Fruit fly (Drosophila melanogaster): ENCODE measurements around the gene MFS10.

The MFS10 gene

dm6 chrX:13099919-13100318 is 28.9 kb upstream of the MFS10 start (continued):
- TF ChIP-seq C15 (GFP tag; IDR thresholded peaks at IDR 0.05): no peak
- TF ChIP-seq CG31441 (GFP tag; IDR thresholded peaks at IDR 0.05): peak; percentile 81
- peak; percentile 79 for TF ChIP-seq ara (GFP tag; IDR thresholded peaks at IDR 0.05)
- peak; percentile 55 for TF ChIP-seq CG12942 (GFP tag; optimal IDR thresholded peaks at IDR 0.05)
- peak; percentile 24 for TF ChIP-seq ftz-f1 (GFP tag; optimal IDR thresholded peaks at IDR 0.05)
- no peak for TF ChIP-seq Sin3A (optimal IDR thresholded peaks at IDR 0.05)
- TF ChIP-seq fu2 (GFP tag; optimal IDR thresholded peaks at IDR 0.05): no peak
- TF ChIP-seq CG11504 (tag; optimal IDR thresholded peaks at IDR 0.05): peak; percentile 84
- peak; percentile 32 for TF ChIP-seq corto (GFP tag; optimal IDR thresholded peaks at IDR 0.05)
- TF ChIP-seq repo (GFP tag; optimal IDR thresholded peaks at IDR 0.05): no peak
- no peak for TF ChIP-seq pita (GFP tag; optimal IDR thresholded peaks at IDR 0.05)
- peak; percentile 13 for TF ChIP-seq Dip3 (GFP tag; optimal IDR thresholded peaks at IDR 0.05)
- no peak for TF ChIP-seq ems (GFP tag; optimal IDR thresholded peaks at IDR 0.05)
- peak; percentile 61; the same call in 1 of the 2 replicates for TF ChIP-seq toy (GFP tag; IDR thresholded peaks at IDR 0.05)
- TF ChIP-seq trh (GFP tag; optimal IDR thresholded peaks at IDR 0.05): peak; percentile 5
- no peak for TF ChIP-seq chinmo (GFP tag; IDR thresholded peaks at IDR 0.05; ENCODE audit: partially characterized antibody)
- TF ChIP-seq CG6683 (GFP tag; optimal IDR thresholded peaks at IDR 0.05): peak; percentile 47
- peak; percentile 75 for TF ChIP-seq CG30403 (GFP tag; optimal IDR thresholded peaks at IDR 0.05)
- no peak for TF ChIP-seq CG9876 (GFP tag; optimal IDR thresholded peaks at IDR 0.05)
- no peak for TF ChIP-seq HLH4C (GFP tag; IDR thresholded peaks at IDR 0.05; ENCODE audit: partially characterized antibody)
- peak; percentile 39 for TF ChIP-seq Spps (tag; optimal IDR thresholded peaks at IDR 0.05)
- TF ChIP-seq CG3163 (GFP tag; optimal IDR thresholded peaks at IDR 0.05): no peak
- TF ChIP-seq Scr (GFP tag; IDR thresholded peaks at IDR 0.05; ENCODE audit: partially characterized antibody): no peak
- TF ChIP-seq Meics (GFP tag; optimal IDR thresholded peaks at IDR 0.05): peak; percentile 86
- TF ChIP-seq twi (tag; optimal IDR thresholded peaks at IDR 0.05): peak; percentile 44
- no peak for TF ChIP-seq p53 (GFP tag; optimal IDR thresholded peaks at IDR 0.05)
- TF ChIP-seq chif (GFP tag; optimal IDR thresholded peaks at IDR 0.05): no peak
- TF ChIP-seq Bgb (GFP tag; IDR thresholded peaks at IDR 0.05; ENCODE audit: partially characterized antibody): no peak
- peak; percentile 88 for TF ChIP-seq Aef1 (GFP tag; IDR thresholded peaks at IDR 0.05)
- peak; percentile 43 for TF ChIP-seq CG2875 (GFP tag; optimal IDR thresholded peaks at IDR 0.05)
- peak; percentile 37 for TF ChIP-seq zen (tag; optimal IDR thresholded peaks at IDR 0.05)
- TF ChIP-seq wdn (GFP tag; IDR thresholded peaks at IDR 0.05): peak; percentile 77
- TF ChIP-seq BtbVII (GFP tag; optimal IDR thresholded peaks at IDR 0.05): peak; percentile 79
- peak; percentile 74 for TF ChIP-seq kay (GFP tag; optimal IDR thresholded peaks at IDR 0.05)
- TF ChIP-seq CG34224 (GFP tag; IDR thresholded peaks at IDR 0.05; ENCODE audit: partially characterized antibody): no peak
- TF ChIP-seq CG2116 (GFP tag; optimal IDR thresholded peaks at IDR 0.05): peak; percentile 13
- TF ChIP-seq CG18262 (tag; optimal IDR thresholded peaks at IDR 0.05): peak; percentile 70
- TF ChIP-seq Eip74EF (GFP tag; optimal IDR thresholded peaks at IDR 0.05): peak in 1 of 2 experiments; percentile 42
- TF ChIP-seq gcm2 (GFP tag; optimal IDR thresholded peaks at IDR 0.05): no peak
- TF ChIP-seq mld (GFP tag; IDR thresholded peaks at IDR 0.05; ENCODE audit: partially characterized antibody): no peak
- no peak for TF ChIP-seq prd (optimal IDR thresholded peaks at IDR 0.05)
- peak; percentile 88 for TF ChIP-seq prd (GFP tag; IDR thresholded peaks at IDR 0.05)
- no peak for TF ChIP-seq HLHmδ (GFP tag; optimal IDR thresholded peaks at IDR 0.05)
- peak; percentile 62 for TF ChIP-seq D19A (tag; optimal IDR thresholded peaks at IDR 0.05)
- TF ChIP-seq Camta (GFP tag; optimal IDR thresholded peaks at IDR 0.05): no peak
- TF ChIP-seq tin (GFP tag; optimal IDR thresholded peaks at IDR 0.05): peak; percentile 59
- TF ChIP-seq CG15269 (tag; optimal IDR thresholded peaks at IDR 0.05): peak; percentile 94
- peak; percentile 36 for TF ChIP-seq CG5180 (GFP tag; optimal IDR thresholded peaks at IDR 0.05)
- no peak for TF ChIP-seq CG8089 (GFP tag; optimal IDR thresholded peaks at IDR 0.05)
- TF ChIP-seq CG1792 (GFP tag; optimal IDR thresholded peaks at IDR 0.05): no peak
- peak; percentile 89 for TF ChIP-seq CG10366 (GFP tag; IDR thresholded peaks at IDR 0.05)

All from whole organism, embryonic.